Fruit fly (Drosophila melanogaster): ENCODE measurements around the gene brk.

The brk gene

dm6 chrX:7293874-7294559, 13.7 kb upstream of the brk start (continued):
- TF ChIP-seq vfl (GFP tag; optimal IDR thresholded peaks at IDR 0.05) (no peak), Blimp-1 (GFP tag; optimal IDR thresholded peaks at IDR 0.05) (peak; percentile 93), CG4360 (GFP tag; IDR thresholded peaks at IDR 0.05) (no peak), CG11093 (GFP tag; IDR thresholded peaks at IDR 0.05) (peak; percentile 79), CG18262 (tag; optimal IDR thresholded peaks at IDR 0.05) (peak; percentile 98), exex (tag; optimal IDR thresholded peaks at IDR 0.05) (peak; percentile 51), CG8281 (tag; optimal IDR thresholded peaks at IDR 0.05) (peak; percentile 69), CG9797 (GFP tag; optimal IDR thresholded peaks at IDR 0.05) (peak; percentile 9), CG2712 (tag; optimal IDR thresholded peaks at IDR 0.05) (peak; percentile 98), Dbx (GFP tag; IDR thresholded peaks at IDR 0.05) (no peak; the same call in 2 of the 3 replicates), CG3726 (GFP tag; IDR thresholded peaks at IDR 0.05) (peak; percentile 56; the same call in 1 of the 3 replicates), Optix (GFP tag; IDR thresholded peaks at IDR 0.05) (peak; percentile 48; the same call in 1 of the 3 replicates), Dref (GFP tag; IDR thresholded peaks at IDR 0.05) (no peak), CG4282 (GFP tag; optimal IDR thresholded peaks at IDR 0.05) (no peak), Neu2 (GFP tag; optimal IDR thresholded peaks at IDR 0.05; ENCODE audit: borderline replicate concordance) (no peak), Jarid2 (GFP tag; optimal IDR thresholded peaks at IDR 0.05) (peak; percentile 59), ewg (GFP tag; optimal IDR thresholded peaks at IDR 0.05) (peak; percentile 84), Xrp1 (GFP tag; IDR thresholded peaks at IDR 0.05) (peak; percentile 95), GATAe (GFP tag; conservative IDR thresholded peaks at IDR 0.05) (0 out of 2 replicates have a peak, but pooled peaks have one; percentile 12), fd64A (GFP tag; optimal IDR thresholded peaks at IDR 0.05) (peak; percentile 79), CG6654 (GFP tag; optimal IDR thresholded peaks at IDR 0.05) (peak; percentile 81), CG15479 (GFP tag; optimal IDR thresholded peaks at IDR 0.05) (peak; percentile 76), unc-4 (GFP tag; IDR thresholded peaks at IDR 0.05; ENCODE audit: partially characterized antibody) (no peak), chn (GFP tag; optimal IDR thresholded peaks at IDR 0.05) (peak; percentile 8), CG7839 (tag; optimal IDR thresholded peaks at IDR 0.05) (peak; percentile 93), ci (GFP tag; IDR thresholded peaks at IDR 0.05) (peak; percentile 86; the same call in 2 of the 3 replicates), run (tag; optimal IDR thresholded peaks at IDR 0.05) (peak; percentile 92), CG5953 (GFP tag; IDR thresholded peaks at IDR 0.05) (peak; percentile 75), Hand (GFP tag; optimal IDR thresholded peaks at IDR 0.05) (peak; percentile 63), psq (GFP tag; optimal IDR thresholded peaks at IDR 0.05) (peak; percentile 51), CTCF (GFP tag; optimal IDR thresholded peaks at IDR 0.05) (peak; percentile 57), CG1832 (GFP tag; optimal IDR thresholded peaks at IDR 0.05) (no peak), sc (optimal IDR thresholded peaks at IDR 0.05) (no peak), sc (GFP tag; optimal IDR thresholded peaks at IDR 0.05) (peak; percentile 90), cad (GFP tag; optimal IDR thresholded peaks at IDR 0.05) (no peak), ac (GFP tag; optimal IDR thresholded peaks at IDR 0.05) (peak; percentile 88), CG7745 (tag; optimal IDR thresholded peaks at IDR 0.05) (peak; percentile 24), D19B (GFP tag; optimal IDR thresholded peaks at IDR 0.05) (peak; percentile 49), dpn (GFP tag; optimal IDR thresholded peaks at IDR 0.05) (peak in 1 of 2 experiments; percentile 74), Atf6 (GFP tag; IDR thresholded peaks at IDR 0.05) (peak; percentile 71; the same call in 1 of the 2 replicates), prd (optimal IDR thresholded peaks at IDR 0.05) (no peak), prd (GFP tag; IDR thresholded peaks at IDR 0.05) (peak; percentile 85), CG11560 (tag; IDR thresholded peaks at IDR 0.05) (0 out of 3 replicates have a peak, but pooled peaks have one; percentile 46), CG13424 (tag; optimal IDR thresholded peaks at IDR 0.05) (peak; percentile 95), CG4854 (GFP tag; optimal IDR thresholded peaks at IDR 0.05) (peak; percentile 35), CG33213 (GFP tag; optimal IDR thresholded peaks at IDR 0.05) (no peak), CG11695 (GFP tag; IDR thresholded peaks at IDR 0.05) (peak; percentile 89), CG10543 (GFP tag; optimal IDR thresholded peaks at IDR 0.05) (peak; percentile 80), unpg (GFP tag; optimal IDR thresholded peaks at IDR 0.05) (peak; percentile 95), gsb-n (tag; optimal IDR thresholded peaks at IDR 0.05) (peak; percentile 94)
